Worm (Caenorhabditis elegans) whole organism, young adult: ENCODE results near the gene pqn-74.

Source experiments
- D2030.7 ChIP-seq: fragments of 200-800 bp; sonication (Bioruptor generic); IDR thresholded peaks from 2 replicates; pipeline ENCODE4 v1.3.6; 2022; ENCODE audit warnings: missing genetic modification reagents, missing genetic modification characterization, missing compliant biosample characterization
- F33H1.4 ChIP-seq: fragments of 200-800 bp; sonication (Bioruptor generic); IDR thresholded peaks from 2 replicates; pipeline ENCODE4 v1.3.6; 2022; ENCODE audit warnings: missing genetic modification reagents, missing genetic modification characterization, missing compliant biosample characterization
- F49E8.2 ChIP-seq: sonication (generic microtip); optimal IDR thresholded peaks from 3 replicates; lab custom pipeline; 2017; ENCODE audit warnings: missing genetic modification characterization, mild to moderate bottlenecking, missing compliant biosample characterization, antibody characterized with exemption, moderate library complexity; ENCODE audit not compliant: insufficient read depth
- Y53G8AR.9 ChIP-seq: fragments of 200-800 bp; sonication (Bioruptor generic); conservative IDR thresholded peaks from 2 replicates; pipeline ENCODE4 v1.3.6; 2022; ENCODE audit warnings: missing genetic modification reagents, missing genetic modification characterization, missing compliant biosample characterization
- Y56A3A.18 ChIP-seq: fragments of 200-800 bp; sonication (Bioruptor generic); IDR thresholded peaks from 2 replicates; pipeline ENCODE4 v1.3.6; 2022; ENCODE audit warnings: missing genetic modification reagents, missing genetic modification characterization, missing compliant biosample characterization
- ZK185.1 ChIP-seq: sonication (generic microtip); optimal IDR thresholded peaks from 2 replicates; lab custom pipeline; 2016; ENCODE audit warnings: mild to moderate bottlenecking, missing genetic modification characterization, missing compliant biosample characterization; ENCODE audit not compliant: poor library complexity, severe bottlenecking
- attf-6 ChIP-seq: fragments of 200-800 bp; sonication (Bioruptor generic); IDR thresholded peaks from 2 replicates; pipeline ENCODE4 v1.3.6; 2022; ENCODE audit warnings: missing genetic modification reagents, missing genetic modification characterization, missing compliant biosample characterization
- cebp-1 ChIP-seq, 2 experiments: fragments of 200-800 bp in 1 of 2; sonication (Bioruptor generic) in 1 of 2; sonication (generic microtip) in 1 of 2; IDR thresholded peaks in 1 of 2; optimal IDR thresholded peaks in 1 of 2; 2 replicates each; pipeline versions ENCODE4 v1.3.6 to Lab custom; 2017 to 2022; ENCODE audit warnings: missing compliant biosample characterization in 2 of 2, missing genetic modification characterization in 2 of 2, mild to moderate bottlenecking in 1 of 2, missing genetic modification reagents in 1 of 2, moderate library complexity in 1 of 2
- ceh-91 ChIP-seq: fragments of 200-800 bp; sonication (Bioruptor generic); IDR thresholded peaks from 2 replicates; pipeline ENCODE4 v1.3.6; 2022; ENCODE audit warnings: missing genetic modification reagents, missing genetic modification characterization, missing compliant biosample characterization
- dpl-1 ChIP-seq: fragments of 150-350 bp; optimal IDR thresholded peaks from 2 replicates; lab custom pipeline; 2014; ENCODE audit warnings: missing biosample characterization, missing genetic modification reagents, missing genetic modification characterization
- efl-1 ChIP-seq: fragments of 150-350 bp; optimal IDR thresholded peaks from 2 replicates; lab custom pipeline; 2014; ENCODE audit warnings: missing biosample characterization, missing genetic modification reagents, missing genetic modification characterization
- gei-17 ChIP-seq: fragments of 200-800 bp; sonication (Bioruptor generic); optimal IDR thresholded peaks from 2 replicates; lab custom pipeline; 2018; ENCODE audit warnings: mild to moderate bottlenecking, missing genetic modification characterization, missing compliant biosample characterization
- hmg-1.2 ChIP-seq: fragments of 200-800 bp; sonication (Bioruptor generic); IDR thresholded peaks from 2 replicates; pipeline ENCODE4 v1.3.6; 2022; ENCODE audit warnings: missing genetic modification reagents, missing genetic modification characterization, missing compliant biosample characterization
- hmg-20 ChIP-seq: fragments of 200-800 bp; sonication (Bioruptor generic); IDR thresholded peaks from 2 replicates; pipeline ENCODE4 v1.3.6; 2022; ENCODE audit warnings: missing genetic modification reagents, missing genetic modification characterization, missing compliant biosample characterization
- hsf-1 ChIP-seq: fragments of 200-800 bp; sonication (Bioruptor generic); IDR thresholded peaks from 2 replicates; pipeline ENCODE4 v1.3.6; 2022; ENCODE audit warnings: missing genetic modification reagents, missing genetic modification characterization, missing compliant biosample characterization
- let-607 ChIP-seq, 2 experiments: fragments of 200-800 bp in 1 of 2; sonication (Bioruptor generic) in 1 of 2; sonication (generic microtip) in 1 of 2; optimal IDR thresholded peaks; 2 replicates each; lab custom pipeline; 2016 to 2018; ENCODE audit warnings: mild to moderate bottlenecking in 2 of 2, missing compliant biosample characterization in 2 of 2, missing genetic modification characterization in 2 of 2, moderate library complexity in 2 of 2, missing genotype in 1 of 2
- lin-35 ChIP-seq, 3 experiments: fragments of 150-350 bp in 2 of 3; sonication (generic microtip) in 1 of 3; optimal IDR thresholded peaks; 2 replicates each; lab custom pipeline; 2014 to 2018; ENCODE audit warnings: missing biosample characterization in 3 of 3, missing genetic modification characterization in 3 of 3, missing genetic modification reagents in 3 of 3
- lin-54 ChIP-seq: fragments of 200-800 bp; sonication (Bioruptor generic); optimal IDR thresholded peaks from 2 replicates; lab custom pipeline; 2018; ENCODE audit warnings: mild to moderate bottlenecking, missing genetic modification characterization, missing compliant biosample characterization
- lsl-1 ChIP-seq: fragments of 200-800 bp; sonication (Bioruptor generic); optimal IDR thresholded peaks from 2 replicates; lab custom pipeline; 2018; ENCODE audit warnings: mild to moderate bottlenecking, missing genetic modification characterization, moderate library complexity, missing compliant biosample characterization
- madf-10 ChIP-seq: sonication (generic microtip); optimal IDR thresholded peaks from 2 replicates; lab custom pipeline; 2016; ENCODE audit warnings: mild to moderate bottlenecking, missing genetic modification characterization, missing compliant biosample characterization
- madf-6 ChIP-seq: fragments of 200-800 bp; sonication (Bioruptor generic); IDR thresholded peaks from 2 replicates; pipeline ENCODE4 v1.3.6; 2022; ENCODE audit warnings: missing genetic modification reagents, missing genetic modification characterization, missing compliant biosample characterization
- madf-8 ChIP-seq: fragments of 200-800 bp; sonication (Bioruptor generic); conservative IDR thresholded peaks from 2 replicates; pipeline ENCODE4 v1.3.6; 2022; ENCODE audit warnings: missing genetic modification reagents, missing genetic modification characterization, missing compliant biosample characterization
- mcd-1 ChIP-seq: fragments of 200-800 bp; sonication (Bioruptor generic); IDR thresholded peaks from 2 replicates; pipeline ENCODE4 v1.3.6; 2022; ENCODE audit warnings: missing genetic modification reagents, missing genetic modification characterization, missing compliant biosample characterization
- mes-4 ChIP-seq: sonication (generic microtip); optimal IDR thresholded peaks from 2 replicates; lab custom pipeline; 2016; ENCODE audit warnings: missing genotype, missing genetic modification characterization, missing compliant biosample characterization
- nfya-1 ChIP-seq: sonication (generic microtip); optimal IDR thresholded peaks from 2 replicates; lab custom pipeline; 2017; ENCODE audit warnings: antibody characterized with exemption, missing compliant biosample characterization, missing genetic modification characterization, borderline replicate concordance; ENCODE audit not compliant: insufficient read depth
- nfyb-1 ChIP-seq: fragments of 200-800 bp; sonication (Bioruptor generic); IDR thresholded peaks from 2 replicates; pipeline ENCODE4 v1.3.6; 2022; ENCODE audit warnings: missing genetic modification reagents, missing genetic modification characterization, missing compliant biosample characterization
- nhr-120 ChIP-seq: fragments of 200-800 bp; sonication (Bioruptor generic); IDR thresholded peaks from 2 replicates; pipeline ENCODE4 v1.3.6; 2022; ENCODE audit warnings: missing genetic modification characterization, missing compliant biosample characterization
- nhr-80 ChIP-seq: sonication (generic microtip); optimal IDR thresholded peaks from 2 replicates; lab custom pipeline; 2016; ENCODE audit warnings: missing genetic modification characterization, missing compliant biosample characterization
- pha-4 ChIP-seq: fragments of 150-350 bp; sonication (generic microtip); optimal IDR thresholded peaks from 2 replicates; lab custom pipeline; 2014; ENCODE audit warnings: missing biosample characterization, missing genetic modification reagents, missing genetic modification characterization
- rcor-1 ChIP-seq: fragments of 200-800 bp; sonication (Bioruptor generic); IDR thresholded peaks from 2 replicates; pipeline ENCODE4 v1.3.6; 2022; ENCODE audit warnings: missing genetic modification reagents, missing genetic modification characterization, missing compliant biosample characterization
- sdz-38 ChIP-seq: sonication (generic microtip); optimal IDR thresholded peaks from 2 replicates; lab custom pipeline; 2016; ENCODE audit warnings: missing genotype, missing genetic modification characterization, missing compliant biosample characterization
- snpc-1.3 ChIP-seq: sonication (generic microtip); optimal IDR thresholded peaks from 2 replicates; lab custom pipeline; 2017; ENCODE audit warnings: missing genetic modification characterization, mild to moderate bottlenecking, missing compliant biosample characterization, antibody characterized with exemption, moderate library complexity, missing genotype, missing genetic modification reagents; ENCODE audit not compliant: insufficient read depth
- snpc-3.4 ChIP-seq: sonication (generic microtip); optimal IDR thresholded peaks from 2 replicates; lab custom pipeline; 2017; ENCODE audit warnings: missing genetic modification characterization, mild to moderate bottlenecking, missing compliant biosample characterization, antibody characterized with exemption, moderate library complexity, missing genotype, missing genetic modification reagents
- snpc-4 ChIP-seq, 5 experiments: fragments of 150-350 bp in 1 of 5; sonication (generic microtip) in 4 of 5; optimal IDR thresholded peaks; 2 replicates each; lab custom pipeline; 2014 to 2018; ENCODE audit warnings: missing genetic modification characterization in 5 of 5, missing biosample characterization in 3 of 5, antibody characterized with exemption in 2 of 5, mild to moderate bottlenecking in 2 of 5, missing compliant biosample characterization in 2 of 5, missing genotype in 2 of 5, moderate library complexity in 2 of 5, missing genetic modification reagents in 1 of 5
- sptf-2 ChIP-seq: fragments of 200-800 bp; sonication (Bioruptor generic); optimal IDR thresholded peaks from 2 replicates; lab custom pipeline; 2018; ENCODE audit warnings: mild to moderate bottlenecking, missing genetic modification characterization, missing compliant biosample characterization
- xnd-1 ChIP-seq: sonication (generic microtip); optimal IDR thresholded peaks from 2 replicates; lab custom pipeline; 2016; ENCODE audit warnings: missing genotype, missing genetic modification reagents, missing genetic modification characterization, missing compliant biosample characterization
- ztf-18 ChIP-seq: sonication (generic microtip); optimal IDR thresholded peaks from 2 replicates; lab custom pipeline; 2016; ENCODE audit warnings: missing genotype, mild to moderate bottlenecking, missing genetic modification characterization, missing compliant biosample characterization
- ztf-28 ChIP-seq: fragments of 200-800 bp; sonication (Bioruptor generic); IDR thresholded peaks from 2 replicates; pipeline ENCODE4 v1.3.6; 2022; ENCODE audit warnings: missing genetic modification reagents, missing genetic modification characterization, missing compliant biosample characterization

Gene pqn-74

DNA sequence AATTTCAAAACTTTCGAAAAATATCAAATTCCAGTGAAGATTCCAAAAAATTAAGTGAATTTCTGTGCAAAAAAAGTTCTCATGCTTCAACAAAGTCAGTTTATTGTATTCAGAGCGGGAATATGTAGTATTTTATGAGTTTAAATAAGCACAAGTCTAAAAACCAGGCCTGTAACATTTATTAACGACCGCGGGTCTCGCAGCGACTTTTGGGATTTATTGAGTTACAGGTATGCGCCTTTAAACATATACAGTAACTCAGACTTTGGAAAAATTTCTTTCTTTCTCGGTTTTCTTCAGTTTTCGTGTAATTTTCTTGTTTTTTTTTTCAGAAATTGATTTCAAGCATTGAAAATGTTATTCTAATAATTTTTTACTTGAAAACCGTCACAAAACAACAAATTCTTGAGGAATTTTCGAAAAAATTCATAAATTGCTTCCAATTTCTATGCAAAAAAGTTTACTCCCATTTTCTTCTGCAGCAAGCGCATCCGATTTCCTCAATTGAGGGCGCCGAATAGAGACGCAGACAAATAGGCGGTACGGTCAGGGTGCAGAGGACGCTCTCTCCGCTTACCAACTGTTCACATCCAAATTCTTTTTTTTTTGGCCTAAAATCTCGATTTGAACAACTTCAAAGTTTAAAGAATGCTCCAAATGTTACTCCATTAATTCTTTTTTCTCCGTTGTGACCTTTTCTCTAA lies 19.7 kb downstream of the pqn-74 start:
- TF ChIP-seq ceh-91: peak; percentile 75
- peak; percentile 54; the same call in 1 of the 2 replicates for TF ChIP-seq Y53G8AR.9
- peak; percentile 10; the same call in 1 of the 2 replicates for TF ChIP-seq nfyb-1 (GFP tag; lab: Robert Waterston, UW)
- TF ChIP-seq ztf-28: no peak
- TF ChIP-seq mes-4 (tag; lab: Kevin White, UChicago): no peak
- peak; percentile 41; the same call in 1 of the 2 replicates for TF ChIP-seq D2030.7 (GFP tag; lab: Robert Waterston, UW)
- TF ChIP-seq dpl-1 (GFP tag; lab: Kevin White, UChicago): peak; percentile 16
- peak; percentile 61 for TF ChIP-seq snpc-3.4 (tag; lab: Kevin White, UChicago)
- TF ChIP-seq xnd-1 (tag; lab: Kevin White, UChicago): peak; percentile 99
- TF ChIP-seq sptf-2 (GFP tag; lab: Kevin White, UChicago): no peak
- TF ChIP-seq Y56A3A.18 (GFP tag; lab: Robert Waterston, UW): no peak
- no peak for TF ChIP-seq hmg-20
- no peak for TF ChIP-seq snpc-4 (GFP tag; optimal IDR thresholded peaks at IDR 0.05; lab: Kevin White, UChicago)
- peak in 2 of 4 experiments; percentile 64 for TF ChIP-seq snpc-4 (tag; optimal IDR thresholded peaks at IDR 0.05; lab: Kevin White, UChicago)
- TF ChIP-seq snpc-1.3 (tag; lab: Kevin White, UChicago): peak; percentile 16
- TF ChIP-seq let-607 (tag; optimal IDR thresholded peaks at IDR 0.05; lab: Kevin White, UChicago): no peak
- TF ChIP-seq hmg-1.2 (GFP tag; lab: Robert Waterston, UW): peak; percentile 26; the same call in 1 of the 2 replicates
- TF ChIP-seq nfya-1 (tag; lab: Kevin White, UChicago): no peak
- TF ChIP-seq ztf-18 (tag; lab: Kevin White, UChicago): no peak
- no peak for TF ChIP-seq lin-35 (GFP tag; optimal IDR thresholded peaks at IDR 0.05; lab: Kevin White, UChicago)
- TF ChIP-seq lsl-1 (GFP tag; lab: Kevin White, UChicago): peak; percentile 83
- no peak for TF ChIP-seq madf-10 (tag; lab: Kevin White, UChicago)
- peak; percentile 37 for TF ChIP-seq efl-1 (GFP tag; lab: Kevin White, UChicago)
- peak; percentile 100 for TF ChIP-seq madf-6 (GFP tag; lab: Robert Waterston, UW)
- peak; percentile 66 for TF ChIP-seq attf-6 (GFP tag; lab: Robert Waterston, UW)
- no peak for TF ChIP-seq ZK185.1 (tag; lab: Kevin White, UChicago)
- TF ChIP-seq mcd-1 (GFP tag; lab: Robert Waterston, UW): 0 out of 2 replicates have a peak, but pooled peaks have one; percentile 31
- peak; percentile 20; the same call in 1 of the 2 replicates for TF ChIP-seq rcor-1
- peak; percentile 55 for TF ChIP-seq F49E8.2
- peak; percentile 4 for TF ChIP-seq lin-54 (GFP tag; lab: Kevin White, UChicago)
- TF ChIP-seq gei-17 (GFP tag; lab: Kevin White, UChicago): no peak
- TF ChIP-seq F33H1.4 (GFP tag; lab: Robert Waterston, UW): peak; percentile 96
- TF ChIP-seq nhr-120: no peak
- no peak for TF ChIP-seq pha-4
- TF ChIP-seq cebp-1 (GFP tag; IDR thresholded peaks at IDR 0.05; lab: Robert Waterston, UW): no peak
- TF ChIP-seq cebp-1 (tag; optimal IDR thresholded peaks at IDR 0.05; lab: Kevin White, UChicago): peak; percentile 3
- TF ChIP-seq hsf-1 (GFP tag; lab: Robert Waterston, UW): peak; percentile 52; the same call in 1 of the 2 replicates
- peak; percentile 5 for TF ChIP-seq nhr-80 (tag; lab: Kevin White, UChicago)
- no peak for TF ChIP-seq sdz-38
- peak; percentile 100 for TF ChIP-seq madf-8 (GFP tag; lab: Robert Waterston, UW)
